Worm (Caenorhabditis elegans) whole organism, early embryonic: Measurements from ENCODE around the gene Y14H12B.2.

Experiments used
- B0310.2 ChIP-seq: sonication (generic microtip); optimal IDR thresholded peaks from 2 replicates; lab custom pipeline; 2016; ENCODE audit warnings: mild to moderate bottlenecking, missing genetic modification characterization, missing compliant biosample characterization
- F13C5.2 ChIP-seq: sonication (generic microtip); optimal IDR thresholded peaks from 2 replicates; lab custom pipeline; 2017; ENCODE audit warnings: mild to moderate bottlenecking, missing genetic modification characterization, inconsistent platforms, missing compliant biosample characterization
- aly-1 ChIP-seq: sonication (generic microtip); optimal IDR thresholded peaks from 2 replicates; lab custom pipeline; 2016; ENCODE audit warnings: missing genetic modification characterization, missing compliant biosample characterization
- ama-1 ChIP-seq: fragments of 150-350 bp; optimal IDR thresholded peaks from 2 replicates; lab custom pipeline; 2014
- ceh-13 ChIP-seq: fragments of 200-800 bp; sonication (Bioruptor generic); optimal IDR thresholded peaks from 2 replicates; lab custom pipeline; 2018; ENCODE audit warnings: mild to moderate bottlenecking, missing genetic modification characterization, missing compliant biosample characterization
- ceh-36 ChIP-seq: sonication (generic microtip); optimal IDR thresholded peaks from 2 replicates; lab custom pipeline; 2016; ENCODE audit warnings: missing genetic modification characterization, inconsistent platforms, missing compliant biosample characterization
- ets-7 ChIP-seq: sonication (generic microtip); optimal IDR thresholded peaks from 2 replicates; lab custom pipeline; 2016; ENCODE audit warnings: missing genotype, missing genetic modification characterization, missing compliant biosample characterization
- flt-1 ChIP-seq: fragments of 200-800 bp; sonication (Bioruptor generic); IDR thresholded peaks from 2 replicates; pipeline ENCODE4 v1.3.6; 2022; ENCODE audit warnings: missing genetic modification characterization, missing compliant biosample characterization
- hmbx-1 ChIP-seq: sonication (generic microtip); optimal IDR thresholded peaks from 2 replicates; lab custom pipeline; 2016; ENCODE audit warnings: mild to moderate bottlenecking, missing genetic modification characterization, missing compliant biosample characterization
- hmg-4 ChIP-seq: fragments of 200-800 bp; sonication (Bioruptor generic); optimal IDR thresholded peaks from 2 replicates; lab custom pipeline; 2018; ENCODE audit warnings: mild to moderate bottlenecking, missing genetic modification characterization, missing compliant biosample characterization
- hnd-1 ChIP-seq: sonication (generic microtip); optimal IDR thresholded peaks from 2 replicates; lab custom pipeline; 2016; ENCODE audit warnings: missing genetic modification characterization, missing compliant biosample characterization
- pes-1 ChIP-seq: fragments of 200-800 bp; sonication (Bioruptor generic); IDR thresholded peaks from 2 replicates; pipeline ENCODE4 v1.3.6; 2022; ENCODE audit warnings: missing genetic modification reagents, missing genetic modification characterization, missing compliant biosample characterization
- scrt-1 ChIP-seq: fragments of 200-800 bp; sonication (Bioruptor generic); IDR thresholded peaks from 2 replicates; pipeline ENCODE4 v1.3.6; 2022; ENCODE audit warnings: missing genetic modification characterization, missing compliant biosample characterization
- sea-1 ChIP-seq: fragments of 200-800 bp; sonication (Bioruptor generic); conservative IDR thresholded peaks from 2 replicates; pipeline ENCODE4 v1.3.6; 2022; ENCODE audit warnings: missing genetic modification characterization, missing compliant biosample characterization
- tbx-11 ChIP-seq: fragments of 200-800 bp; sonication (Bioruptor generic); IDR thresholded peaks from 2 replicates; pipeline ENCODE4 v1.3.6; 2022; ENCODE audit warnings: missing genetic modification characterization, missing compliant biosample characterization
- tbx-37 ChIP-seq: fragments of 200-800 bp; sonication (Bioruptor generic); conservative IDR thresholded peaks from 2 replicates; pipeline ENCODE4 v1.3.6; 2022; ENCODE audit warnings: missing genetic modification reagents, missing genetic modification characterization, missing compliant biosample characterization
- tra-4 ChIP-seq: sonication (generic microtip); optimal IDR thresholded peaks from 2 replicates; lab custom pipeline; 2017; ENCODE audit warnings: missing genetic modification characterization, missing compliant biosample characterization

Y14H12B.2 gene

ce11 chrII:3952967-3953366 is 19.4 kb upstream of the Y14H12B.2 start:
- TF ChIP-seq tbx-11 (GFP tag; lab: Robert Waterston, UW) = no peak
- TF ChIP-seq ama-1 (lab: Kevin White, UChicago) = no peak

DNA sequence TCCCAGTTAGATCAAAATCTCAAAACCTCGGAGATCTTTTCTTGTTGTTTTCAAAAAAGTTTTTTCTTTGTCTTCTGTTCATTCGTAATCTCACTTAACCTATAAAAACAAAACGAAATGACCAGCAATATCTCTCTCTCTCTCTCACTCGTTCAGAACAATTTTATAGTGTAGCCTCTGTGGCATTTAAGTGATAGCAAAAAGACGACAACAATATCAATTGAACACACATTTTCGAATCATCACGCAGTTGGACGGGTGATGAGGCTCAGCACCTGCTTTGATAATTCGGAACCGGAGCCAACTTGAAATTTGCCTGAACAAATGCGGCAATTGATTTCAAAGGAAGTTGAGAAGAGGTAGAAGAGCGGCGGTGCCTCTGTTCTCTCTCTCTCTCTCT is 18.8 kb upstream of the Y14H12B.2 start:
- no peak for TF ChIP-seq tbx-37 (GFP tag; lab: Robert Waterston, UW)
- no peak for TF ChIP-seq tbx-11 (GFP tag; lab: Robert Waterston, UW)
- no peak for TF ChIP-seq hmg-4 (GFP tag; lab: Kevin White, UChicago)
- TF ChIP-seq F13C5.2 (tag; lab: Kevin White, UChicago) = no peak
- TF ChIP-seq sea-1 = no peak
- TF ChIP-seq pes-1 (GFP tag; lab: Robert Waterston, UW) = no peak
- TF ChIP-seq B0310.2 (tag; lab: Kevin White, UChicago) = no peak
- no peak for TF ChIP-seq flt-1 (GFP tag; lab: Robert Waterston, UW)
- TF ChIP-seq scrt-1 (GFP tag; lab: Robert Waterston, UW) = no peak
- TF ChIP-seq aly-1 (tag; lab: Kevin White, UChicago) = no peak
- no peak for TF ChIP-seq ceh-13 (GFP tag; lab: Kevin White, UChicago)
- no peak for TF ChIP-seq ceh-36 (tag; lab: Kevin White, UChicago)
- TF ChIP-seq ama-1 (lab: Kevin White, UChicago) = no peak

DNA sequence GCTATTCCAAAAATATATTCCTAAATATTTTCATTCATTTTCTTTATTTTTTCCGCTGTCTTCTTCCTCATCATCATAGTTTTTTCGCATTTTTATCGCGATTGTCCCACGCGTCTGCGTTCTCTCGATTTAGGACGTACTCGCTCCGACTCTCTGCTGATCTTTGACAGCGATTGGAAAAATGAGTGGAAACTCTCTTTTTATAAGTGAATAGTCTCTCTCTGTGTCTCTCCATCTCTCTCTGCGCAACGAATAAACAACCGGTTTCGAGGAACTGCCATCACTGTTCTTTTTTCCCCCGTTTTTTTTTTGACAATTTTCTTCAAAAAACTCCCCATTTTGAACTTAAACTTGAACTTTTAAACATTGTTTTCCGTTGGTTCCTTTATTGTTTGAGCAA is 17.8 kb upstream of the Y14H12B.2 start:
- TF ChIP-seq hnd-1 (tag; lab: Kevin White, UChicago) = no peak
- no peak for TF ChIP-seq tra-4
- TF ChIP-seq tbx-37 (GFP tag; lab: Robert Waterston, UW) = no peak
- TF ChIP-seq F13C5.2 (tag; lab: Kevin White, UChicago) = no peak
- no peak for TF ChIP-seq tbx-11 (GFP tag; lab: Robert Waterston, UW)
- TF ChIP-seq pes-1 (GFP tag; lab: Robert Waterston, UW) = no peak
- TF ChIP-seq ceh-36 (tag; lab: Kevin White, UChicago) = no peak
- TF ChIP-seq sea-1 = no peak
- no peak for TF ChIP-seq hmbx-1
- TF ChIP-seq ets-7 (tag; lab: Kevin White, UChicago) = no peak
- TF ChIP-seq aly-1 (tag; lab: Kevin White, UChicago) = no peak
- TF ChIP-seq ama-1 (lab: Kevin White, UChicago) = no peak
- TF ChIP-seq B0310.2 (tag; lab: Kevin White, UChicago) = no peak
- no peak for TF ChIP-seq scrt-1 (GFP tag; lab: Robert Waterston, UW)
- TF ChIP-seq ceh-13 (GFP tag; lab: Kevin White, UChicago) = no peak

DNA sequence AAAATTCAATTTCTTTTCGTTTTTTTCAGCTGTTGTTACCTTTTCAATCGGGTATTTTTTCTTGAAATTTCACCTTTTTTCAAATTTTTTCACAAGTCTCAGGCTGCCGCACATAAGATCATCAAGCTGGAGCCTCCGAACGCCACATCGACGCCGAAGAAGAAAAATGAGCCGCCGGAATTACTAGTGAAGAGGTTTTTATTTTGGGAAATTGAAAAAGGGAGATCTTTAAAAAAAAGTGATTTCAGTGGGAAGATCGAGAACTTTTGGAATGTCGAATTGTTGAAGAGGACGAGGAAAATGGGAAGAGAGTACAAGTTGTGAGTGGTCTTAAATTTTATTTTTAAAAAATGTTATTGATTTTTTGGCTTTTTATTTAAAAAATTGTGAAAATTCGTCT is 16.5 kb upstream of the Y14H12B.2 start, which contains the start of gene sea-2:
TSS of gene sea-2 (plus strand) at position 301 of the 400 bp plus-strand sequence.
- TF ChIP-seq F13C5.2 (tag; lab: Kevin White, UChicago) (no peak), flt-1 (GFP tag; lab: Robert Waterston, UW) (no peak), ceh-13 (GFP tag; lab: Kevin White, UChicago) (no peak), B0310.2 (tag; lab: Kevin White, UChicago) (no peak), pes-1 (GFP tag; lab: Robert Waterston, UW) (no peak), aly-1 (tag; lab: Kevin White, UChicago) (no peak), ceh-36 (tag; lab: Kevin White, UChicago) (no peak), hmbx-1 (no peak), ama-1 (lab: Kevin White, UChicago) (no peak), tbx-37 (GFP tag; lab: Robert Waterston, UW) (no peak), hnd-1 (tag; lab: Kevin White, UChicago) (no peak), ets-7 (tag; lab: Kevin White, UChicago) (no peak), tra-4 (no peak), hmg-4 (GFP tag; lab: Kevin White, UChicago) (no peak), tbx-11 (GFP tag; lab: Robert Waterston, UW) (no peak), sea-1 (no peak), scrt-1 (GFP tag; lab: Robert Waterston, UW) (no peak)

ce11 chrII:3948507-3948906 is 15.0 kb upstream of the Y14H12B.2 start:
- TF ChIP-seq hmg-4 (GFP tag; lab: Kevin White, UChicago) (no peak), F13C5.2 (tag; lab: Kevin White, UChicago) (no peak), sea-1 (no peak), ama-1 (lab: Kevin White, UChicago) (no peak), flt-1 (GFP tag; lab: Robert Waterston, UW) (no peak), tbx-11 (GFP tag; lab: Robert Waterston, UW) (no peak), hmbx-1 (no peak), ceh-36 (tag; lab: Kevin White, UChicago) (no peak), tra-4 (no peak), hnd-1 (tag; lab: Kevin White, UChicago) (no peak), ceh-13 (GFP tag; lab: Kevin White, UChicago) (no peak), B0310.2 (tag; lab: Kevin White, UChicago) (no peak), ets-7 (tag; lab: Kevin White, UChicago) (no peak), pes-1 (GFP tag; lab: Robert Waterston, UW) (no peak), scrt-1 (GFP tag; lab: Robert Waterston, UW) (no peak), aly-1 (tag; lab: Kevin White, UChicago) (no peak), tbx-37 (GFP tag; lab: Robert Waterston, UW) (no peak)

DNA sequence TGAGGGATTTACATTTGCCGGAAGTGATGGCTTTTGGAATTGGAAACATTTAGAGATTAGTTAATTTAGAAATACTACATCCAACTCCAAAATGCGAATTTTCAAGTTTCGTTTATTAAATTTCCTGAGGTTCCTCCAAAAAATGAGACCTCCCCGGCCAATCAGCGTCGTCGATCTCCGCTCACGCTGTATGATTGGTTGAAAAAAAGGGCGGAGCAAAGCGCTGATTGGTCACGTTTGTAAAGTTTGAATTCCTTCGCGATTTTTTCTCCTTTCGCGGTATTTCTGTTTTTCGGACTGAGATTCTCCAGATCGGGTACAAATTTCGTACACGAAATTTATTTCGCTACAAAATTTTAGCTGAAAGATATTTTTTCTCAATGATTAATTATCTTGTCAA is 13.9 kb upstream of the Y14H12B.2 start:
- TF ChIP-seq scrt-1 (GFP tag; lab: Robert Waterston, UW) (no peak), ceh-13 (GFP tag; lab: Kevin White, UChicago) (no peak), ama-1 (lab: Kevin White, UChicago) (no peak), pes-1 (GFP tag; lab: Robert Waterston, UW) (no peak), tbx-37 (GFP tag; lab: Robert Waterston, UW) (no peak), hmbx-1 (no peak), sea-1 (no peak), hnd-1 (tag; lab: Kevin White, UChicago) (no peak), tbx-11 (GFP tag; lab: Robert Waterston, UW) (no peak), hmg-4 (GFP tag; lab: Kevin White, UChicago) (no peak), flt-1 (GFP tag; lab: Robert Waterston, UW) (no peak), B0310.2 (tag; lab: Kevin White, UChicago) (no peak), tra-4 (no peak), ceh-36 (tag; lab: Kevin White, UChicago) (no peak), ets-7 (tag; lab: Kevin White, UChicago) (no peak), aly-1 (tag; lab: Kevin White, UChicago) (no peak), F13C5.2 (tag; lab: Kevin White, UChicago) (no peak)
